Fruit fly (Drosophila melanogaster): Measurements from ENCODE around the gene ens.

The ens gene

DNA sequence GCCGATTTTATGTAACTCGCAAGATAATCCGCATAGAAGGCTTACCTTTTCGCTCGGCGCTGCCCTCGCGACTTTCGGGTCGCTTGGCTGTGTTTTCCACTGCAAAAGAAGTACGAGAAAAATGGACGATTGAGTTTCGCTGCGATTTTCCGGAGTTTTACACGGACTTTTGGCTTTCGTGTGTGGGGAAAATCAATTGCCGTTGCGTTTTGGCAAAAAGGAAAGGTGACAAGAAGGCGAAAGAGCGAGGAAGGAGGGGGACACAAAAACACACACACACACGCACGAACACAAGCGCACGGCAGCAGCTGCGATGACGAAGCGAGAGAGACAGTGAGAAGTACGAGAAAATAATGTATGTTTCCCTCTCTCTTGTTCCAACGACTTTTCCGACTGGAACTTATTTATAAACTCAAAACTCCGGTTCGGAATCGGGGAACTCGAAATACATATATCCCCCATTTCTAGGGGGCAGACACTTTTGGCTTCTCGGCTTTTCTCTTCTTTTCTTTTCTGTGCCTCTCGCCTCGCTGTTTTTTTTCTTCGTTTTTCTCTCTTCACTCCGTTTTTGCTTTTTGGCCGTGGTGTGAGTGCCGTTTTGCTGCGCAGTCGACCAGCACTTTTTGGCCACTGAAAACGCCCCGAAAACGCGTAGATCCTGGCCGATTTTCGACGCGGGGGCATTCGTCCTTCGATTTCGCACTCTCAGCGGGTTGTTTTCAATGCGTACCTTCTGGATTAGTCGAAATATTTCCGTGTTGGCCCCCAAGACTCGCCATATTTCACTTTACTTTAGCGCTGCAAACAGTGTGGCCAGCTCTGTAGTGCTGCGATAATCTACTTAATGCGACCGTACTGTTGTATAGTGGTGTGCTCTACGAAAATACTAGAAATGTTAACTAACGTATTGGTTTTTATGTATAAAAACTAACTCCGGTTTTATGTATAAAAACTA is at the start of gene ens:
Gene ens (minus strand): TSS at position 827 of the 955 bp plus-strand sequence.
- TF ChIP-seq insv (optimal IDR thresholded peaks at IDR 0.05) (no peak), ttk (optimal IDR thresholded peaks at IDR 0.05) (no peak), Myc (optimal IDR thresholded peaks at IDR 0.05) (no peak), h (optimal IDR thresholded peaks at IDR 0.05) (no peak), Sin3A (optimal IDR thresholded peaks at IDR 0.05) (no peak), psq (optimal IDR thresholded peaks at IDR 0.05) (no peak)

- no peak for TF ChIP-seq ttk (optimal IDR thresholded peaks at IDR 0.05)
- TF ChIP-seq h (optimal IDR thresholded peaks at IDR 0.05): no peak
- TF ChIP-seq Myc (optimal IDR thresholded peaks at IDR 0.05): no peak
- no peak for TF ChIP-seq insv (optimal IDR thresholded peaks at IDR 0.05)
- no peak for TF ChIP-seq psq (optimal IDR thresholded peaks at IDR 0.05)
- TF ChIP-seq Sin3A (optimal IDR thresholded peaks at IDR 0.05): no peak
Measured at dm6 chr3L:4177981-4178562, 43.7 kb upstream of the ens start, which contains the start of gene Teh4. TSS of gene Teh4 (minus strand) at chr3L:4178270.

- no peak for TF ChIP-seq insv (optimal IDR thresholded peaks at IDR 0.05)
Measured at dm6 chr3L:4173584-4173983, 39.2 kb upstream of the ens start, which contains the start of gene CG18675. TSS of gene CG18675 (plus strand) at chr3L:4173884.

dm6 chr3L:4169957-4170651 is 35.8 kb upstream of the ens start, which contains the start of gene Ero1L:
TSS of gene Ero1L (plus strand) at chr3L:4170404.
- TF ChIP-seq h (optimal IDR thresholded peaks at IDR 0.05): no peak
- no peak for TF ChIP-seq ttk (optimal IDR thresholded peaks at IDR 0.05)
- no peak for TF ChIP-seq Sin3A (optimal IDR thresholded peaks at IDR 0.05)
- no peak for TF ChIP-seq psq (optimal IDR thresholded peaks at IDR 0.05)
- TF ChIP-seq Myc (optimal IDR thresholded peaks at IDR 0.05): no peak
- no peak for TF ChIP-seq insv (optimal IDR thresholded peaks at IDR 0.05)

dm6 chr3L:4167353-4167842 is 33.0 kb upstream of the ens start, which contains the start of gene mas:
TSS of gene mas (minus strand) at chr3L:4167464.
- no peak for TF ChIP-seq insv (optimal IDR thresholded peaks at IDR 0.05)

DNA sequence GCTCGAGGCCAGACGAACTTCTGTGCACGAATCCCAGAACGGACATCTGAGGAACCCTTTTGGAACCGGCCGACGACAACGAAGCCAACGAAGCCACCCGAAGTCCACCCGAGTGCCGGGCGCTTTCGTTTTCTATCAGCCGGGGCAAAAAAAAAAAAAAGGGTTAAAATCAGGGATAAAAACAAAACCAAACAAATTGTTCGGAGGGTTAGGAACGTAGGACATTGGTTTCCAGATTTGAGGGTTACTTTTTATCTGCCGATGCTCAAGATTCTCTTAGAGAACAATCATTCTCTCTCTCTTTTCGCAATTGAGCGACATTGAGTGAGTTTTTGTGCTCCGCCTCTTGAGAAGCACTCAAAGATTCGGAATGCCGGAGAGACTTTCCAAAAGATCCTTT is 26.6 kb upstream of the ens start, which contains the start of gene nab:
Gene nab (minus strand): TSS at position 7 of the 400 bp plus-strand sequence.
- TF ChIP-seq psq (optimal IDR thresholded peaks at IDR 0.05): no peak

- TF ChIP-seq insv (optimal IDR thresholded peaks at IDR 0.05) (no peak), Sin3A (optimal IDR thresholded peaks at IDR 0.05) (no peak), Myc (optimal IDR thresholded peaks at IDR 0.05) (no peak), ttk (optimal IDR thresholded peaks at IDR 0.05) (no peak), h (optimal IDR thresholded peaks at IDR 0.05) (no peak), psq (optimal IDR thresholded peaks at IDR 0.05) (no peak)
Measured at dm6 chr3L:4159264-4159663, 24.9 kb upstream of the ens start.

- TF ChIP-seq psq (optimal IDR thresholded peaks at IDR 0.05): no peak
- no peak for TF ChIP-seq Sin3A (optimal IDR thresholded peaks at IDR 0.05)
- TF ChIP-seq h (optimal IDR thresholded peaks at IDR 0.05): no peak
- TF ChIP-seq insv (optimal IDR thresholded peaks at IDR 0.05): no peak
Measured at dm6 chr3L:4158361-4158760, 24.0 kb upstream of the ens start.

DNA sequence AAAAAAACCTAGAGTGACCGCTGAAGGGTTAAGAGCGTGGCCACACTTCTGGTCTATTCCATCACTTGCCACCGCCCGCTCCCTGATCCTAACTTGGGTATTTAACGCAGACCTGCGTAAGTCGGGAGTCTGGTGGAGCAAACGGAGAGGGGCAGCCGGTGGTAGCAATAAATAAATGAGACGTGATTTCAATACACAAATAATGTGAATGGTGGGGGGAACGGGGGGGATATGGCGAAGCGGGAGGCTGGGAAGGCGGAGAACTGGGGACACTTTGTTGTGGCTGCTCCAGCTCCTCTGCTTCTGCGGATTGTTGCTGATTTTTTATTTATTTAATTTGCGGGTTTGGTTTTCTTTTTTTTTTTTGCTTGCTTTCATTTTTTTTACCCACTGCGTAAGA is 23.5 kb upstream of the ens start:
- TF ChIP-seq ttk (optimal IDR thresholded peaks at IDR 0.05): no peak
- no peak for TF ChIP-seq h (optimal IDR thresholded peaks at IDR 0.05)
- no peak for TF ChIP-seq Sin3A (optimal IDR thresholded peaks at IDR 0.05)
- no peak for TF ChIP-seq psq (optimal IDR thresholded peaks at IDR 0.05)
- no peak for TF ChIP-seq Myc (optimal IDR thresholded peaks at IDR 0.05)
- TF ChIP-seq insv (optimal IDR thresholded peaks at IDR 0.05): no peak

- no peak for TF ChIP-seq h (optimal IDR thresholded peaks at IDR 0.05)
- TF ChIP-seq Sin3A (optimal IDR thresholded peaks at IDR 0.05): no peak
- no peak for TF ChIP-seq Myc (optimal IDR thresholded peaks at IDR 0.05)
- TF ChIP-seq psq (optimal IDR thresholded peaks at IDR 0.05): no peak
- TF ChIP-seq insv (optimal IDR thresholded peaks at IDR 0.05): no peak
- TF ChIP-seq ttk (optimal IDR thresholded peaks at IDR 0.05): no peak
Measured at dm6 chr3L:4148406-4148975, 14.1 kb upstream of the ens start, which contains the start of gene CG1299. TSS of gene CG1299 (plus strand) at chr3L:4148696.

DNA sequence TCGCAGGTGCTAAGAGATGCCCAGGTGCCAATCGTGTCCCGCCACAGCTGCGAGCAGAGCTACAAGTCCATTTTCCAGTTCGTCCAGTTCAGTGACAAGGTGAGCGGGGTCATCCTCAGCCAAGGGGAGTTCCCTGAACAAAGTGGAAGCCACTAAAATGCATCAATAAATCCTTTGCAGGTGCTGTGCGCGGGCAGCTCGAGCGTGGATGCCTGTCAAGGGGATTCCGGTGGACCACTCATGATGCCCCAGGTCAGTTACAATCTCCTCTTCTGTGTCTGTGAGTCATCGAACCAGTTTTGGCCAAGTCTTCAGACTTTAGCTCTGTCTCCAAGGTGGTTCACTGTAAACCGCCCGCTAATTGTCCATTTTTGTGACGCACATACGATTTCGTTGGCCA is 10.9 kb upstream of the ens start:
- TF ChIP-seq ttk (optimal IDR thresholded peaks at IDR 0.05): no peak
- TF ChIP-seq Myc (optimal IDR thresholded peaks at IDR 0.05): no peak
- TF ChIP-seq psq (optimal IDR thresholded peaks at IDR 0.05): no peak
- no peak for TF ChIP-seq Sin3A (optimal IDR thresholded peaks at IDR 0.05)
- TF ChIP-seq h (optimal IDR thresholded peaks at IDR 0.05): no peak
- TF ChIP-seq insv (optimal IDR thresholded peaks at IDR 0.05): no peak

DNA sequence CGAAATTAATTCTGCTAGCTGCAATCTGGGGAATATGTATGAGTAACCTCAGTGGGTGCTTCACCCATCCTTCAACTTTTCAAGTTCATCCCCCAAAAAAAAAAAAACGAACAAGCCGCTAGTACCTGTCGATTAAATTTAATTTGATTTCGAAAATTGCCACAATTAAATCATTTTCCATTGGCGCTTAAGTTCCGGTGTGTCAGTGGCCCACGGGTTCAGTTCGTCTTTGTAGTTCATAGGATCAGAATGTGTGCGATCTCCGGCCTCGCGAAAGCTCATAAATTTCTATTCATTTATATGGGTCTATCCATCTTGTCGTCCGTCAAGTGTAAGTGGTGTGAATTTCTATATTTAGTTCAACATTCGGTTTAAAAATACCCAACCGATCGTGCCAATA is 7.7 kb upstream of the ens start, which contains the start of gene CG32260:
Gene CG32260 (plus strand): TSS at position 301 of the 400 bp plus-strand sequence.
- TF ChIP-seq Sin3A (optimal IDR thresholded peaks at IDR 0.05) (no peak), h (optimal IDR thresholded peaks at IDR 0.05) (no peak), Myc (optimal IDR thresholded peaks at IDR 0.05) (no peak), ttk (optimal IDR thresholded peaks at IDR 0.05) (no peak), insv (optimal IDR thresholded peaks at IDR 0.05) (no peak), psq (optimal IDR thresholded peaks at IDR 0.05) (no peak)

Data from Kc167 (cell line).